Worm (Caenorhabditis elegans): ENCODE results near the gene DC2.5.

ce11 chrV:254591-254990 lies 42.0 kb upstream of the DC2.5 start, which contains the start of gene str-121:
- no peak for TF ChIP-seq lin-26 (GFP tag; IDR thresholded peaks at IDR 0.05)
- no peak for TF ChIP-seq F33H1.4 (GFP tag; IDR thresholded peaks at IDR 0.05)
- no peak for TF ChIP-seq F49E8.2 (tag; optimal IDR thresholded peaks at IDR 0.05; ENCODE audit: insufficient read depth)
- no peak for TF ChIP-seq unc-130 (GFP tag; optimal IDR thresholded peaks at IDR 0.05)
